Worm (Caenorhabditis elegans): ENCODE data around the gene Y67H2A.10.

The Y67H2A.10 gene

ce11 chrIV:13309636-13310035 lies 20.3 kb upstream of the Y67H2A.10 start:
- TF ChIP-seq somi-1 (GFP tag; optimal IDR thresholded peaks at IDR 0.05): no peak
- no peak for TF ChIP-seq F55B11.4 (tag; optimal IDR thresholded peaks at IDR 0.05; ENCODE audit: borderline replicate concordance, insufficient read depth)
- no peak for TF ChIP-seq egl-44 (GFP tag; IDR thresholded peaks at IDR 0.05)
- no peak for TF ChIP-seq B0019.2 (GFP tag; conservative IDR thresholded peaks at IDR 0.05)
- no peak for TF ChIP-seq unc-130 (GFP tag; optimal IDR thresholded peaks at IDR 0.05)
- no peak for TF ChIP-seq nfya-1 (tag; optimal IDR thresholded peaks at IDR 0.05; ENCODE audit: borderline replicate concordance, insufficient read depth)
- TF ChIP-seq rcor-1 (GFP tag; IDR thresholded peaks at IDR 0.05): no peak
- no peak for TF ChIP-seq ets-4 (GFP tag; optimal IDR thresholded peaks at IDR 0.05)
- no peak for TF ChIP-seq F10E7.11 (tag; optimal IDR thresholded peaks at IDR 0.05)
- no peak for TF ChIP-seq K11D2.4 (GFP tag; IDR thresholded peaks at IDR 0.05)
- no peak for TF ChIP-seq bed-2 (GFP tag; IDR thresholded peaks at IDR 0.05)
- TF ChIP-seq lin-26 (GFP tag; IDR thresholded peaks at IDR 0.05): no peak
- no peak for TF ChIP-seq zim-3 (tag; optimal IDR thresholded peaks at IDR 0.05)
- TF ChIP-seq hmg-20 (GFP tag; IDR thresholded peaks at IDR 0.05): no peak
- TF ChIP-seq ztf-28 (GFP tag; IDR thresholded peaks at IDR 0.05): no peak
- TF ChIP-seq let-607 (tag; optimal IDR thresholded peaks at IDR 0.05): no peak
- TF ChIP-seq ceh-40 (GFP tag; IDR thresholded peaks at IDR 0.05): no peak
- TF ChIP-seq lin-35 (GFP tag; optimal IDR thresholded peaks at IDR 0.05): no peak
- no peak for TF ChIP-seq fkh-3 (tag; optimal IDR thresholded peaks at IDR 0.05)

- no peak for TF ChIP-seq Y79H2A.3 (GFP tag; conservative IDR thresholded peaks at IDR 0.05)
- TF ChIP-seq C06A6.2 (GFP tag; conservative IDR thresholded peaks at IDR 0.05): no peak
- no peak for TF ChIP-seq dpff-1 (tag; optimal IDR thresholded peaks at IDR 0.05)
- TF ChIP-seq efl-1 (GFP tag; optimal IDR thresholded peaks at IDR 0.05): no peak
- TF ChIP-seq hlh-12 (tag; optimal IDR thresholded peaks at IDR 0.05): no peak
- TF ChIP-seq ceh-91 (GFP tag; IDR thresholded peaks at IDR 0.05): no peak
- TF ChIP-seq ztf-6 (GFP tag; IDR thresholded peaks at IDR 0.05): no peak
- TF ChIP-seq let-607 (tag; optimal IDR thresholded peaks at IDR 0.05): no peak
- no peak for TF ChIP-seq D2030.7 (GFP tag; IDR thresholded peaks at IDR 0.05)
- TF ChIP-seq hrde-1 (tag; optimal IDR thresholded peaks at IDR 0.05; ENCODE audit: borderline replicate concordance): no peak
- TF ChIP-seq zfh-2 (GFP tag; conservative IDR thresholded peaks at IDR 0.05): no peak
- no peak for TF ChIP-seq lsl-1 (GFP tag; optimal IDR thresholded peaks at IDR 0.05)
- TF ChIP-seq hlh-26 (GFP tag; conservative IDR thresholded peaks at IDR 0.05): no peak
- TF ChIP-seq Y95B8A.8 (GFP tag; IDR thresholded peaks at IDR 0.05): no peak
- TF ChIP-seq mes-4 (tag; optimal IDR thresholded peaks at IDR 0.05): no peak
These were observed 15.5 kb upstream of the Y67H2A.10 start for ce11 chrIV:13304786-13305185.

DNA sequence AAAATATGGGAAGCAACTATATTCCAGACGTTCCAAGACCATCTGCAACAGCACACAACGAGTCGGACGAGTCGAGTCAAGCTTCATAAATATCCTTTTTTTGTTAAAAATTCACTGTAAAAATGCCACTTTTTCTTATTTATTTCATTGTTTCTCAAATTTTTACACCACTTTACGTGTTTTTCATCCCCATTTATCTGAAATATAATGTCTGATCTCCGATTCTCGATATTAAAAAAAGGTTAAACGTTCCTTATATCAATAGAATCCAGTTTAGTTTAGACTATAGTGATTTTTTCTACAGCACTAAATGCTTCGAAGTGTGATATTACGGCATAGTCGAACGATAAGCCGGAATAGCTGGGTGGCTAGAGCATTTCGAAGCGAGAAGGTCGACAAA lies 14.1 kb upstream of the Y67H2A.10 start, which contains the start of gene Y67H2A.7:
Gene Y67H2A.7 (plus strand): TSS at position 301 of the 400 bp plus-strand sequence.
- TF ChIP-seq nfyb-1 (GFP tag; IDR thresholded peaks at IDR 0.05): no peak
- no peak for TF ChIP-seq let-607 (tag; optimal IDR thresholded peaks at IDR 0.05)
- TF ChIP-seq nhr-27 (tag; optimal IDR thresholded peaks at IDR 0.05): no peak
- TF ChIP-seq ceh-27 (GFP tag; optimal IDR thresholded peaks at IDR 0.05): no peak
- no peak for TF ChIP-seq snpc-1.1 (tag; optimal IDR thresholded peaks at IDR 0.05; ENCODE audit: insufficient read depth)
- TF ChIP-seq ztf-6 (GFP tag; IDR thresholded peaks at IDR 0.05): no peak
- no peak for TF ChIP-seq attf-6 (GFP tag; IDR thresholded peaks at IDR 0.05)
- TF ChIP-seq dpff-1 (tag; optimal IDR thresholded peaks at IDR 0.05): no peak
- no peak for TF ChIP-seq madf-10 (tag; optimal IDR thresholded peaks at IDR 0.05)

Data from whole organism, young adult.